Worm (Caenorhabditis elegans) whole organism, mixed stage, embryonic: ENCODE measurements around the gene rpl-36.

Source experiments
- nhr-76 ChIP-seq: sonication (generic microtip); optimal IDR thresholded peaks from 2 replicates; lab custom pipeline; 2017; ENCODE audit warnings: missing biosample characterization, missing genetic modification characterization
- snpc-4 ChIP-seq: fragments of 150-350 bp; optimal IDR thresholded peaks from 2 replicates; lab custom pipeline; 2014; ENCODE audit warnings: missing biosample characterization, missing genetic modification characterization

ce11 chrIII:7179538-7180301 lies at the start of gene rpl-36, which contains the start of gene rps-14:
- TF ChIP-seq nhr-76 (no peak), snpc-4 (no peak)
